Worm (Caenorhabditis elegans) whole organism, late embryonic: ENCODE data around the gene T25E4.1.

Source experiments
- C08G9.2 ChIP-seq: sonication (generic microtip); optimal IDR thresholded peaks from 2 replicates; lab custom pipeline; 2016; ENCODE audit warnings: mild to moderate bottlenecking, missing genetic modification characterization, moderate library complexity, missing compliant biosample characterization
- ceh-18 ChIP-seq: sonication (generic microtip); optimal IDR thresholded peaks from 2 replicates; lab custom pipeline; 2016; ENCODE audit warnings: missing genetic modification characterization, missing compliant biosample characterization
- ceh-34 ChIP-seq: sonication (generic microtip); optimal IDR thresholded peaks from 2 replicates; lab custom pipeline; 2016; ENCODE audit warnings: mild to moderate bottlenecking, missing genetic modification characterization, missing compliant biosample characterization
- fkh-6 ChIP-seq: sonication (generic microtip); optimal IDR thresholded peaks from 2 replicates; lab custom pipeline; 2016; ENCODE audit warnings: missing genetic modification characterization, missing compliant biosample characterization
- nfya-1 ChIP-seq: sonication (generic microtip); optimal IDR thresholded peaks from 2 replicates; lab custom pipeline; 2017; ENCODE audit warnings: missing genetic modification characterization, mild to moderate bottlenecking, missing compliant biosample characterization, antibody characterized with exemption, moderate library complexity
- pag-3 ChIP-seq: sonication (generic microtip); optimal IDR thresholded peaks from 2 replicates; lab custom pipeline; 2016; ENCODE audit warnings: missing compliant biosample characterization, missing genetic modification characterization, borderline replicate concordance
- pha-2 ChIP-seq: sonication (generic microtip); optimal IDR thresholded peaks from 2 replicates; lab custom pipeline; 2017; ENCODE audit warnings: mild to moderate bottlenecking, missing genetic modification characterization, missing compliant biosample characterization
- pha-4 ChIP-seq: fragments of 150-350 bp; optimal IDR thresholded peaks from 2 replicates; lab custom pipeline; 2018; ENCODE audit warnings: missing biosample characterization, missing genetic modification reagents, missing genetic modification characterization
- pqm-1 ChIP-seq: sonication (generic microtip); optimal IDR thresholded peaks from 2 replicates; lab custom pipeline; 2016; ENCODE audit warnings: missing genetic modification characterization, missing compliant biosample characterization
- rnt-1 ChIP-seq: sonication (generic microtip); optimal IDR thresholded peaks from 2 replicates; lab custom pipeline; 2016; ENCODE audit warnings: missing genetic modification characterization, missing compliant biosample characterization
- tbx-2 ChIP-seq: sonication (generic microtip); optimal IDR thresholded peaks from 2 replicates; lab custom pipeline; 2016; ENCODE audit warnings: missing genetic modification characterization, missing compliant biosample characterization
- ttx-3 ChIP-seq: sonication (generic microtip); optimal IDR thresholded peaks from 2 replicates; lab custom pipeline; 2016; ENCODE audit warnings: missing genetic modification reagents, missing genetic modification characterization, missing compliant biosample characterization
- unc-55 ChIP-seq: sonication (generic microtip); optimal IDR thresholded peaks from 2 replicates; lab custom pipeline; 2017; ENCODE audit warnings: missing biosample characterization, missing genetic modification reagents, missing genetic modification characterization

ce11 chrII:5565082-5565623 is 13.0 kb upstream of the T25E4.1 start:
- TF ChIP-seq ttx-3 (no peak), pag-3 (no peak), pha-4 (tag; lab: Kevin White, UChicago) (no peak), rnt-1 (tag; lab: Kevin White, UChicago) (no peak), ceh-34 (tag; lab: Kevin White, UChicago) (no peak), C08G9.2 (tag; lab: Kevin White, UChicago) (no peak), fkh-6 (tag; lab: Kevin White, UChicago) (no peak), pha-2 (tag; lab: Kevin White, UChicago) (no peak), ceh-18 (tag; lab: Kevin White, UChicago) (no peak), nfya-1 (tag; lab: Kevin White, UChicago) (no peak), pqm-1 (tag; lab: Kevin White, UChicago) (no peak), unc-55 (GFP tag; lab: Kevin White, UChicago) (no peak), tbx-2 (tag; lab: Kevin White, UChicago) (no peak)
